Worm (Caenorhabditis elegans) whole organism, late embryonic: Measurements from ENCODE around the gene T07F12.2.

Experiments used
- C08G9.2 ChIP-seq: sonication (generic microtip); optimal IDR thresholded peaks from 2 replicates; lab custom pipeline; 2016; ENCODE audit warnings: mild to moderate bottlenecking, missing genetic modification characterization, moderate library complexity, missing compliant biosample characterization
- K09A11.1 ChIP-seq: sonication (generic microtip); optimal IDR thresholded peaks from 2 replicates; lab custom pipeline; 2017; ENCODE audit warnings: antibody characterized with exemption, mild to moderate bottlenecking, missing genetic modification characterization, missing compliant biosample characterization; ENCODE audit not compliant: insufficient read depth
- Y22D7AL.16 ChIP-seq: sonication (generic microtip); optimal IDR thresholded peaks from 2 replicates; lab custom pipeline; 2016; ENCODE audit warnings: missing genetic modification characterization, missing compliant biosample characterization
- ceh-14 ChIP-seq: sonication (generic microtip); optimal IDR thresholded peaks from 2 replicates; lab custom pipeline; 2016; ENCODE audit warnings: missing genotype, missing genetic modification characterization, missing compliant biosample characterization
- ceh-2 ChIP-seq: sonication (generic microtip); optimal IDR thresholded peaks from 2 replicates; lab custom pipeline; 2016; ENCODE audit warnings: missing genotype, missing genetic modification characterization, missing compliant biosample characterization
- ceh-34 ChIP-seq: sonication (generic microtip); optimal IDR thresholded peaks from 2 replicates; lab custom pipeline; 2016; ENCODE audit warnings: mild to moderate bottlenecking, missing genetic modification characterization, missing compliant biosample characterization
- ceh-48 ChIP-seq: sonication (generic microtip); optimal IDR thresholded peaks from 2 replicates; lab custom pipeline; 2016; ENCODE audit warnings: missing genetic modification characterization, inconsistent platforms, missing compliant biosample characterization
- dmd-4 ChIP-seq: sonication (generic microtip); optimal IDR thresholded peaks from 2 replicates; lab custom pipeline; 2016; ENCODE audit warnings: borderline replicate concordance, missing genetic modification characterization, missing compliant biosample characterization
- elt-2 ChIP-seq: sonication (generic microtip); optimal IDR thresholded peaks from 2 replicates; lab custom pipeline; 2016; ENCODE audit warnings: missing genetic modification reagents, missing genetic modification characterization, missing compliant biosample characterization
- ets-4 ChIP-seq: sonication (generic microtip); optimal IDR thresholded peaks from 2 replicates; lab custom pipeline; 2016; ENCODE audit warnings: missing genetic modification characterization, missing compliant biosample characterization
- hlh-13 ChIP-seq: fragments of 200-800 bp; sonication (Bioruptor generic); optimal IDR thresholded peaks from 2 replicates; lab custom pipeline; 2018; ENCODE audit warnings: mild to moderate bottlenecking, missing genetic modification characterization, missing compliant biosample characterization
- hlh-15 ChIP-seq: sonication (generic microtip); optimal IDR thresholded peaks from 2 replicates; lab custom pipeline; 2016; ENCODE audit warnings: missing genetic modification characterization, missing compliant biosample characterization
- hlh-6 ChIP-seq: sonication (generic microtip); optimal IDR thresholded peaks from 2 replicates; lab custom pipeline; 2016; ENCODE audit warnings: missing genotype, missing genetic modification characterization, missing compliant biosample characterization
- lin-11 ChIP-seq: fragments of 200-800 bp; sonication (Bioruptor generic); optimal IDR thresholded peaks from 2 replicates; lab custom pipeline; 2018; ENCODE audit warnings: mild to moderate bottlenecking, missing genetic modification characterization, missing compliant biosample characterization
- mec-3 ChIP-seq: sonication (generic microtip); optimal IDR thresholded peaks from 2 replicates; lab custom pipeline; 2016; ENCODE audit warnings: borderline replicate concordance, missing genetic modification characterization, missing compliant biosample characterization
- odd-2 ChIP-seq: sonication (generic microtip); optimal IDR thresholded peaks from 2 replicates; lab custom pipeline; 2017; ENCODE audit warnings: antibody characterized with exemption, mild to moderate bottlenecking, missing genetic modification characterization, missing compliant biosample characterization
- pag-3 ChIP-seq: sonication (generic microtip); optimal IDR thresholded peaks from 2 replicates; lab custom pipeline; 2016; ENCODE audit warnings: missing compliant biosample characterization, missing genetic modification characterization, borderline replicate concordance
- pat-9 ChIP-seq: fragments of 200-800 bp; sonication (Bioruptor generic); optimal IDR thresholded peaks from 2 replicates; lab custom pipeline; 2018; ENCODE audit warnings: mild to moderate bottlenecking, missing genetic modification characterization, moderate library complexity, missing compliant biosample characterization
- pax-1 ChIP-seq: fragments of 150-350 bp; optimal IDR thresholded peaks from 2 replicates; lab custom pipeline; 2014; ENCODE audit warnings: missing biosample characterization, missing genetic modification characterization
- pha-2 ChIP-seq: sonication (generic microtip); optimal IDR thresholded peaks from 2 replicates; lab custom pipeline; 2017; ENCODE audit warnings: mild to moderate bottlenecking, missing genetic modification characterization, missing compliant biosample characterization
- pha-4 ChIP-seq: fragments of 150-350 bp; optimal IDR thresholded peaks from 2 replicates; lab custom pipeline; 2018; ENCODE audit warnings: missing biosample characterization, missing genetic modification reagents, missing genetic modification characterization
- ref-2 ChIP-seq: sonication (generic microtip); optimal IDR thresholded peaks from 2 replicates; lab custom pipeline; 2016; ENCODE audit warnings: missing genetic modification characterization, missing compliant biosample characterization
- sdc-2 ChIP-seq: sonication (generic microtip); optimal IDR thresholded peaks from 2 replicates; lab custom pipeline; 2016; ENCODE audit warnings: missing genotype, missing genetic modification characterization, missing compliant biosample characterization
- tbx-7 ChIP-seq: sonication (generic microtip); optimal IDR thresholded peaks from 2 replicates; lab custom pipeline; 2016; ENCODE audit warnings: missing genotype, missing genetic modification characterization, missing compliant biosample characterization
- ttx-3 ChIP-seq: sonication (generic microtip); optimal IDR thresholded peaks from 2 replicates; lab custom pipeline; 2016; ENCODE audit warnings: missing genetic modification reagents, missing genetic modification characterization, missing compliant biosample characterization
- unc-42 ChIP-seq: sonication (generic microtip); optimal IDR thresholded peaks from 2 replicates; lab custom pipeline; 2016; ENCODE audit warnings: missing genotype, missing genetic modification characterization, missing compliant biosample characterization
- zip-5 ChIP-seq: sonication (generic microtip); optimal IDR thresholded peaks from 2 replicates; lab custom pipeline; 2016; ENCODE audit warnings: missing genetic modification characterization, missing compliant biosample characterization

Gene T07F12.2

ce11 chrX:4901974-4902373 is 11.9 kb downstream of the T07F12.2 start:
- TF ChIP-seq unc-42 (peak; percentile 76), zip-5 (tag; lab: Kevin White, UChicago) (no peak)

ce11 chrX:4902376-4902775 is 12.3 kb downstream of the T07F12.2 start:
- no peak for TF ChIP-seq hlh-6 (tag; lab: Kevin White, UChicago)
- TF ChIP-seq unc-42: peak; percentile 34

- TF ChIP-seq ets-4 (tag; lab: Kevin White, UChicago) (no peak), pha-4 (tag; lab: Kevin White, UChicago) (no peak), ttx-3 (tag; lab: Kevin White, UChicago) (no peak), sdc-2 (tag; lab: Kevin White, UChicago) (no peak)
Observed at ce11 chrX:4905804-4906203, 15.8 kb downstream of the T07F12.2 start, which contains the start of gene K05B2.2. K05B2.2 (plus strand) TSS chrX:4906081.

ce11 chrX:4911287-4911876 is 21.3 kb downstream of the T07F12.2 start:
- TF ChIP-seq elt-2 (peak; percentile 68), ceh-2 (tag; lab: Kevin White, UChicago) (no peak)

- TF ChIP-seq K09A11.1 (tag; lab: Kevin White, UChicago) (no peak), dmd-4 (tag; lab: Kevin White, UChicago) (no peak), hlh-13 (GFP tag; lab: Kevin White, UChicago) (no peak), tbx-7 (tag; lab: Kevin White, UChicago) (no peak), pat-9 (tag; lab: Kevin White, UChicago) (no peak)
Observed at ce11 chrX:4914464-4914863, 24.4 kb downstream of the T07F12.2 start.

ce11 chrX:4915879-4916278 is 25.8 kb downstream of the T07F12.2 start, which contains the start of gene ifa-4:
ifa-4 (minus strand) TSS chrX:4915979.
- no peak for TF ChIP-seq dmd-4 (tag; lab: Kevin White, UChicago)
- TF ChIP-seq pag-3 (tag; lab: Kevin White, UChicago): no peak
- TF ChIP-seq ceh-14 (tag; lab: Kevin White, UChicago): no peak
- no peak for TF ChIP-seq odd-2 (tag; lab: Kevin White, UChicago)
- TF ChIP-seq ceh-34: no peak
- TF ChIP-seq Y22D7AL.16: no peak
- no peak for TF ChIP-seq C08G9.2 (tag; lab: Kevin White, UChicago)
- no peak for TF ChIP-seq ceh-48
- TF ChIP-seq mec-3 (tag; lab: Kevin White, UChicago): no peak
- TF ChIP-seq hlh-15 (tag; lab: Kevin White, UChicago): no peak
- no peak for TF ChIP-seq pat-9 (tag; lab: Kevin White, UChicago)
- no peak for TF ChIP-seq ceh-2 (tag; lab: Kevin White, UChicago)
- no peak for TF ChIP-seq pax-1 (tag; lab: Kevin White, UChicago)
- no peak for TF ChIP-seq pha-2 (tag; lab: Kevin White, UChicago)
- no peak for TF ChIP-seq ref-2 (tag; lab: Kevin White, UChicago)
- no peak for TF ChIP-seq lin-11 (tag; lab: Kevin White, UChicago)

ce11 chrX:4920942-4921540 is 31.0 kb downstream of the T07F12.2 start, which contains the start of gene K05B2.4:
K05B2.4 (minus strand) TSS chrX:4920992.
- peak; percentile 24 for TF ChIP-seq elt-2
- no peak for TF ChIP-seq pax-1 (tag; lab: Kevin White, UChicago)
